Worm (Caenorhabditis elegans): ENCODE data around the gene ncs-3.

DNA sequence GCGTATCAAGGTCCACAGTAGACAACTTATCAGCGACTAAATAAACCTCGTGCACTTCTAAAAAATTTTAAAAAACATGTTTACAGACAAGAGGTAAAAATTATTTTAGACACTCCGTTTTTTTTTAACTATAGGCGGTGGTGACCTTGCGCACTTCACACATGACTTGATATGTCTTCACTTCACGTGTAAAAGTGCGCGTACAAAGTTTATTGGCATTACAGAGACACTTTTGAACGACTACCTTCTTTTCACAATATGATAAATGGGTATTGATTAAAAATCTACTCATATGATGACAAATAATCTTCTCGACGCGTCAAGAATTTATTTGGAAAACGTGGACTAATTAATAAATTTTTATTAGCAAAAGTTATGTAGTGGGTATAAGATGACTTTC is 27.2 kb upstream of the ncs-3 start:
- TF ChIP-seq him-1 (tag; optimal IDR thresholded peaks at IDR 0.05): no peak
- no peak for TF ChIP-seq W03F9.2 (tag; optimal IDR thresholded peaks at IDR 0.05)

All from whole organism, L4/young adult.